Fruit fly (Drosophila melanogaster) whole organism, embryonic: ENCODE data around the gene CG2641.

Experiments used
- Awh ChIP-seq: fragments of 200-800 bp; sonication (Bioruptor generic); IDR thresholded peaks from 2 replicates; pipeline ENCODE4, ENCODE4 v1.3.6; 2022; ENCODE audit warnings: missing biosample characterization, missing genetic modification characterization
- CG12071 ChIP-seq: fragments of 200-800 bp; sonication (Bioruptor generic); optimal IDR thresholded peaks from 3 replicates; lab custom pipeline; 2018; ENCODE audit warnings: missing biosample characterization, mild to moderate bottlenecking, missing genetic modification characterization
- CG15601 ChIP-seq: fragments of 200-800 bp; sonication (Bioruptor generic); optimal IDR thresholded peaks from 3 replicates; lab custom pipeline; 2019; ENCODE audit warnings: missing biosample characterization, mild to moderate bottlenecking, missing genetic modification characterization, moderate library complexity
- CG16779 ChIP-seq: fragments of 200-800 bp; sonication (Bioruptor generic); IDR thresholded peaks from 2 replicates; pipeline ENCODE4 v1.3.6; 2022; ENCODE audit warnings: missing biosample characterization, missing genetic modification characterization
- CG1832 ChIP-seq: fragments of 200-800 bp; sonication (Bioruptor generic); optimal IDR thresholded peaks from 2 replicates; lab custom pipeline; 2017; ENCODE audit warnings: missing biosample characterization, mild to moderate bottlenecking, missing genetic modification characterization, inconsistent platforms
- CG18476 ChIP-seq: fragments of 200-800 bp; sonication (Bioruptor generic); optimal IDR thresholded peaks from 2 replicates; lab custom pipeline; 2016; ENCODE audit warnings: missing biosample characterization, mild to moderate bottlenecking, missing genetic modification characterization
- CG18619 ChIP-seq: fragments of 200-800 bp; sonication (Bioruptor generic); optimal IDR thresholded peaks from 3 replicates; lab custom pipeline; 2017; ENCODE audit warnings: missing biosample characterization, mild to moderate bottlenecking, missing genetic modification characterization
- CG3281 ChIP-seq: fragments of 200-800 bp; sonication (Bioruptor generic); optimal IDR thresholded peaks from 3 replicates; lab custom pipeline; 2017; ENCODE audit warnings: missing biosample characterization, mild to moderate bottlenecking, missing genetic modification characterization
- CG3407 ChIP-seq: fragments of 200-800 bp; sonication (Bioruptor generic); optimal IDR thresholded peaks from 2 replicates; lab custom pipeline; 2018; ENCODE audit warnings: missing biosample characterization, mild to moderate bottlenecking, missing genetic modification characterization
- CG4730 ChIP-seq: fragments of 200-800 bp; sonication (Bioruptor generic); IDR thresholded peaks from 2 replicates; pipeline ENCODE4 v1.3.6; 2022; ENCODE audit warnings: missing biosample characterization, missing genetic modification characterization
- CG6683 ChIP-seq: fragments of 200-800 bp; sonication (Bioruptor generic); optimal IDR thresholded peaks from 2 replicates; lab custom pipeline; 2017; ENCODE audit warnings: missing biosample characterization, mild to moderate bottlenecking, missing genetic modification characterization, missing genetic modification reagents
- Dref ChIP-seq: fragments of 200-800 bp; sonication (Bioruptor generic); IDR thresholded peaks from 2 replicates; pipeline ENCODE4 v1.3.6; 2022; ENCODE audit warnings: missing biosample characterization, missing genetic modification characterization
- Ets97D ChIP-seq: fragments of 200-800 bp; sonication (Bioruptor generic); optimal IDR thresholded peaks from 3 replicates; lab custom pipeline; 2016; ENCODE audit warnings: missing biosample characterization, missing genetic modification characterization
- GATAe ChIP-seq: fragments of 200-800 bp; sonication (Bioruptor generic); conservative IDR thresholded peaks from 2 replicates; pipeline ENCODE4 v1.3.6; 2022; ENCODE audit warnings: missing biosample characterization, missing genetic modification characterization
- HLH3B ChIP-seq: fragments of 200-800 bp; sonication (Bioruptor generic); IDR thresholded peaks from 2 replicates; pipeline ENCODE4 v1.3.6; 2022; ENCODE audit warnings: missing biosample characterization, missing genetic modification characterization
- Hand ChIP-seq: fragments of 200-800 bp; sonication (Bioruptor generic); optimal IDR thresholded peaks from 2 replicates; lab custom pipeline; 2017; ENCODE audit warnings: mild to moderate bottlenecking, missing biosample characterization, missing genetic modification reagents, missing genetic modification characterization
- Jarid2 ChIP-seq: fragments of 200-800 bp; sonication (Bioruptor generic); optimal IDR thresholded peaks from 3 replicates; lab custom pipeline; 2017; ENCODE audit warnings: mild to moderate bottlenecking, missing biosample characterization, missing genetic modification reagents, missing genetic modification characterization
- Kr ChIP-seq: fragments of 200-800 bp; sonication (Bioruptor generic); optimal IDR thresholded peaks from 2 replicates; lab custom pipeline; 2017; ENCODE audit warnings: missing biosample characterization, mild to moderate bottlenecking, missing genetic modification characterization
- NC2α ChIP-seq: fragments of 200-800 bp; sonication (Bioruptor generic); optimal IDR thresholded peaks from 2 replicates; lab custom pipeline; 2016; ENCODE audit warnings: missing biosample characterization, missing genetic modification characterization
- NfI ChIP-seq: fragments of 200-800 bp; sonication (Bioruptor generic); optimal IDR thresholded peaks from 3 replicates; lab custom pipeline; 2018; ENCODE audit warnings: missing biosample characterization, mild to moderate bottlenecking, missing genetic modification characterization, moderate library complexity
- Oaz ChIP-seq: fragments of 200-800 bp; sonication (Bioruptor generic); IDR thresholded peaks from 2 replicates; pipeline ENCODE4 v1.3.6; 2022; ENCODE audit warnings: missing biosample characterization, missing genetic modification characterization
- Opbp ChIP-seq: fragments of 200-800 bp; sonication (Bioruptor generic); IDR thresholded peaks from 3 replicates; pipeline ENCODE4 v1.3.6; 2022; ENCODE audit warnings: missing biosample characterization, missing genetic modification characterization; ENCODE audit not compliant: partially characterized antibody
- ac ChIP-seq: fragments of 200-800 bp; sonication (Bioruptor generic); optimal IDR thresholded peaks from 3 replicates; lab custom pipeline; 2017; ENCODE audit warnings: missing biosample characterization, mild to moderate bottlenecking, missing genetic modification characterization
- ap ChIP-seq: fragments of 200-800 bp; sonication (Bioruptor generic); IDR thresholded peaks from 2 replicates; pipeline ENCODE4 v1.3.6; 2022; ENCODE audit warnings: missing biosample characterization, missing genetic modification characterization
- bbx ChIP-seq: fragments of 200-800 bp; sonication (Bioruptor generic); IDR thresholded peaks from 2 replicates; pipeline ENCODE4 v1.3.6; 2022; ENCODE audit warnings: missing biosample characterization, missing genetic modification characterization; ENCODE audit not compliant: partially characterized antibody
- bowl ChIP-seq: fragments of 200-800 bp; sonication (Bioruptor generic); IDR thresholded peaks from 2 replicates; pipeline ENCODE4 v1.3.6; 2022; ENCODE audit warnings: missing biosample characterization, missing genetic modification characterization
- cas ChIP-seq: fragments of 200-800 bp; sonication (Bioruptor generic); IDR thresholded peaks from 2 replicates; pipeline ENCODE4 v1.3.6; 2022; ENCODE audit warnings: missing biosample characterization, missing genetic modification characterization
- cato ChIP-seq: fragments of 200-800 bp; sonication (Bioruptor generic); optimal IDR thresholded peaks from 2 replicates; lab custom pipeline; 2016; ENCODE audit warnings: missing biosample characterization, missing genetic modification characterization, borderline replicate concordance
- chm ChIP-seq: fragments of 200-800 bp; sonication (Bioruptor generic); IDR thresholded peaks from 2 replicates; pipeline ENCODE4 v1.3.6; 2022; ENCODE audit warnings: missing biosample characterization, missing genetic modification characterization
- corto ChIP-seq: fragments of 200-800 bp; sonication (Bioruptor generic); optimal IDR thresholded peaks from 2 replicates; lab custom pipeline; 2016; ENCODE audit warnings: missing biosample characterization, mild to moderate bottlenecking, missing genetic modification characterization, moderate library complexity
- en ChIP-seq: fragments of 200-800 bp; sonication (Bioruptor generic); optimal IDR thresholded peaks from 2 replicates; lab custom pipeline; 2016; ENCODE audit warnings: missing biosample characterization, missing genetic modification characterization
- esg ChIP-seq: fragments of 200-800 bp; sonication (Bioruptor generic); conservative IDR thresholded peaks from 2 replicates; pipeline ENCODE4 v1.3.6; 2022; ENCODE audit warnings: missing biosample characterization, missing genetic modification characterization
- fd102C ChIP-seq: fragments of 200-800 bp; sonication (Bioruptor generic); optimal IDR thresholded peaks from 2 replicates; lab custom pipeline; 2018; ENCODE audit warnings: missing biosample characterization, mild to moderate bottlenecking, missing genetic modification characterization, moderate library complexity
- fd64A ChIP-seq: fragments of 200-800 bp; sonication (Bioruptor generic); optimal IDR thresholded peaks from 3 replicates; lab custom pipeline; 2018; ENCODE audit warnings: missing biosample characterization, mild to moderate bottlenecking, missing genetic modification characterization
- fd96Cb ChIP-seq: fragments of 200-800 bp; sonication (Bioruptor generic); optimal IDR thresholded peaks from 2 replicates; lab custom pipeline; 2018; ENCODE audit warnings: missing biosample characterization, mild to moderate bottlenecking, missing genetic modification characterization, moderate library complexity
- gfzf ChIP-seq: fragments of 200-800 bp; sonication (Bioruptor generic); optimal IDR thresholded peaks from 2 replicates; lab custom pipeline; 2016; ENCODE audit warnings: missing biosample characterization, mild to moderate bottlenecking, missing genetic modification characterization, moderate library complexity
- grn ChIP-seq: fragments of 200-800 bp; sonication (Bioruptor generic); optimal IDR thresholded peaks from 3 replicates; lab custom pipeline; 2017; ENCODE audit warnings: missing biosample characterization, missing genetic modification characterization
- luna ChIP-seq: fragments of 200-800 bp; sonication (Bioruptor generic); optimal IDR thresholded peaks from 2 replicates; lab custom pipeline; 2016; ENCODE audit warnings: missing biosample characterization, missing genetic modification characterization
- maf-S ChIP-seq: fragments of 200-800 bp; sonication (Bioruptor generic); optimal IDR thresholded peaks from 2 replicates; lab custom pipeline; 2016; ENCODE audit warnings: missing biosample characterization, missing genetic modification characterization
- mld ChIP-seq: fragments of 200-800 bp; sonication (Bioruptor generic); IDR thresholded peaks from 3 replicates; pipeline ENCODE4 v1.3.6; 2022; ENCODE audit warnings: missing biosample characterization, missing genetic modification characterization; ENCODE audit not compliant: partially characterized antibody
- nerfin-1 ChIP-seq: fragments of 200-800 bp; sonication (Bioruptor generic); optimal IDR thresholded peaks from 3 replicates; lab custom pipeline; 2019; ENCODE audit warnings: missing biosample characterization, mild to moderate bottlenecking, missing genetic modification characterization, moderate library complexity
- otp ChIP-seq: fragments of 200-800 bp; sonication (Bioruptor generic); IDR thresholded peaks from 3 replicates; pipeline ENCODE4, ENCODE4 v1.3.6; 2022; ENCODE audit warnings: missing biosample characterization, missing genetic modification characterization
- pnt ChIP-seq: fragments of 200-800 bp; sonication (Bioruptor generic); optimal IDR thresholded peaks from 3 replicates; lab custom pipeline; 2016; ENCODE audit warnings: missing biosample characterization, missing genetic modification characterization
- rib ChIP-seq: fragments of 200-800 bp; sonication (Bioruptor generic); IDR thresholded peaks from 2 replicates; pipeline ENCODE4 v1.3.6; 2022; ENCODE audit warnings: missing biosample characterization, missing genetic modification characterization
- sc ChIP-seq, 3 experiments: fragments of >200 bp in 2 of 3; fragments of 200-800 bp in 1 of 3; sonication (Bioruptor generic) in 1 of 3; optimal IDR thresholded peaks; 2 replicates in 2 of 3; 3 replicates in 1 of 3; lab custom pipeline; 2017; ENCODE audit warnings: mild to moderate bottlenecking in 1 of 3, missing biosample characterization in 1 of 3, missing genetic modification characterization in 1 of 3, missing genetic modification reagents in 1 of 3
- sim ChIP-seq: fragments of 200-800 bp; sonication (Bioruptor generic); IDR thresholded peaks from 2 replicates; pipeline ENCODE4 v1.3.6; 2022; ENCODE audit warnings: missing biosample characterization, missing genetic modification characterization
- unc-4 ChIP-seq: fragments of 200-800 bp; sonication (Bioruptor generic); IDR thresholded peaks from 2 replicates; pipeline ENCODE4 v1.3.6; 2022; ENCODE audit warnings: missing biosample characterization, missing genetic modification characterization; ENCODE audit not compliant: partially characterized antibody

The CG2641 gene

DNA sequence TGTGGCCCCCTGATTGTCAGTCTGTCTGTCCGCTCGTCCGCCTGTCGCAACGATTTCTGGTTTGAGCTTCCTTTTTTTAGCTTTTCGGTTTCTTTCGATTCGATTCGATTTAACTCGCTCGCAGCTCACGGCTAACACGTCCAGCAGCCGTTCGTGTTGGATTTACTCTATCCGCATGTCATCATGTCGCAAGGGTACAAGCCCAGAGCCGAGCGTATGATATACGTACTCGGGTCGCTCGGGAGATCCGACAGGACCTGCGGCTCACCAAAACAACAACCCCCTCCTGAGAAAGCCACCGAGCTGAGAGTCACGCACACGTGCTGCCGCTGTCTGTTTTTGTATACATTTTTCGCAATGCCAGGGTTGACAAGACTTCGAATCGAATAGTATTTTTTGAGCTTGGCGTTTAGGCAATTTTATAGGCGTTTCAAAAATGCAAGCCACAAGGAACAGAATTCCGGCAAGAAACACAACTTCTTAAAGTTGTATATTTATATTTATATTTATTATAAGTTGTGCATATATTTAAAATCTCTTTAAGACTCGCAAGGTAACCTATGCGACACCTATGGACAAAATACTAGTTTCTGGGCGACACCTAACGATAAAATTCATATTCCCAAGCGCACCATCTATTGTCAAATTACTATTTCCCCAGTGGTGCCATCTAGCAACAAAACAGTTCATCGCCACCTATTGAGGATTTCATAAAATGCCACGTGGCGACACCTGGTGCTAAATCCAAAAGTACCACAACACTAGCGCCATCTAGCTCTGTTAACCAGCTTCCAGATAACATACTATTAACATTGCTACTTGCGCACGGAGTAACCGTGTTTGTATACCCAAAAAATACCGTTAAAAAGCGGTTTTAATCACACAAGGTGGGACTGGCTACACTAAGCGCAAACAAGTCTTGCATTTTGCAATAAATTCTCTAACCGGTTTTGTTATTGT lies 16.1 kb downstream of the CG2641 start, which contains the start of the genes CG2993 and sgll (continued):
- TF ChIP-seq sc (optimal IDR thresholded peaks at IDR 0.05; lab: Kevin White, UChicago) (no peak), sc (GFP tag; optimal IDR thresholded peaks at IDR 0.05; lab: Kevin White, UChicago) (peak; percentile 85), CG18619 (GFP tag; lab: Kevin White, UChicago) (peak; percentile 86), Dref (GFP tag; lab: Robert Waterston, UW) (peak; percentile 32; the same call in 1 of the 2 replicates), sim (GFP tag; lab: Robert Waterston, UW) (peak; percentile 44; the same call in 1 of the 2 replicates), grn (peak; percentile 16), gfzf (GFP tag; lab: Kevin White, UChicago) (peak; percentile 89), CG12071 (peak; percentile 49), rib (GFP tag; lab: Robert Waterston, UW) (no peak; the same call in 1 of the 2 replicates), Awh (GFP tag; lab: Robert Waterston, UW) (peak; percentile 92), HLH3B (peak; percentile 90), esg (GFP tag; lab: Robert Waterston, UW) (peak; percentile 71), NC2α (peak; percentile 81), bowl (peak; percentile 11; the same call in 1 of the 2 replicates), Hand (GFP tag; lab: Kevin White, UChicago) (no peak), Ets97D (GFP tag; lab: Kevin White, UChicago) (peak; percentile 78), bbx (GFP tag; lab: Robert Waterston, UW) (peak; percentile 27; the same call in 1 of the 2 replicates), maf-S (GFP tag; lab: Kevin White, UChicago) (peak; percentile 88), Kr (GFP tag; lab: Kevin White, UChicago) (peak; percentile 32), ap (peak; percentile 71), en (peak; percentile 91), cas (peak; percentile 66), CG1832 (GFP tag; lab: Kevin White, UChicago) (no peak), Opbp (GFP tag; lab: Robert Waterston, UW) (peak; percentile 80), otp (GFP tag; lab: Robert Waterston, UW) (peak; percentile 95), mld (GFP tag; lab: Robert Waterston, UW) (no peak), corto (GFP tag; lab: Kevin White, UChicago) (no peak), pnt (GFP tag; lab: Kevin White, UChicago) (peak; percentile 96), nerfin-1 (tag; lab: Kevin White, UChicago) (peak; percentile 37), luna (GFP tag; lab: Kevin White, UChicago) (peak; percentile 82), CG6683 (GFP tag; lab: Kevin White, UChicago) (no peak), CG16779 (GFP tag; lab: Robert Waterston, UW) (peak; percentile 90), CG18476 (GFP tag; lab: Kevin White, UChicago) (peak; percentile 40), CG15601 (tag; lab: Kevin White, UChicago) (no peak), CG3281 (peak; percentile 57), NfI (peak; percentile 94), cato (peak; percentile 84), GATAe (GFP tag; lab: Robert Waterston, UW) (peak; percentile 45; the same call in 1 of the 2 replicates), ac (GFP tag; lab: Kevin White, UChicago) (peak; percentile 68), unc-4 (GFP tag; lab: Robert Waterston, UW) (0 out of 2 replicates have a peak, but pooled peaks have one; percentile 15), chm (GFP tag; lab: Robert Waterston, UW) (peak; percentile 95), fd102C (GFP tag; lab: Kevin White, UChicago) (peak; percentile 67), Oaz (peak; percentile 85), fd64A (GFP tag; lab: Kevin White, UChicago) (no peak), CG3407 (GFP tag; lab: Kevin White, UChicago) (peak; percentile 78), CG4730 (GFP tag; lab: Robert Waterston, UW) (peak; percentile 92), fd96Cb (tag; lab: Kevin White, UChicago) (peak; percentile 85), Jarid2 (GFP tag; lab: Kevin White, UChicago) (peak; percentile 46)
